Worm (Caenorhabditis elegans) whole organism, midembryonic: Measurements from ENCODE around the gene ccdc-149.

ENCODE experiments used
- T22C8.4 ChIP-seq: fragments of 200-800 bp; sonication (Bioruptor generic); IDR thresholded peaks from 2 replicates; pipeline ENCODE4 v1.3.6; 2022; ENCODE audit warnings: missing genetic modification characterization, missing compliant biosample characterization
- cog-1 ChIP-seq: sonication (generic microtip); optimal IDR thresholded peaks from 2 replicates; lab custom pipeline; 2016; ENCODE audit warnings: missing genetic modification characterization, missing compliant biosample characterization
- flt-1 ChIP-seq: fragments of 200-800 bp; sonication (Bioruptor generic); IDR thresholded peaks from 2 replicates; pipeline ENCODE4 v1.3.6; 2022; ENCODE audit warnings: missing genetic modification characterization, missing compliant biosample characterization
- klf-2 ChIP-seq: fragments of 200-800 bp; sonication (Bioruptor generic); conservative IDR thresholded peaks from 2 replicates; pipeline ENCODE4 v1.3.6; 2022; ENCODE audit warnings: missing genetic modification reagents, missing genetic modification characterization, missing compliant biosample characterization
- med-1 ChIP-seq: sonication (generic microtip); optimal IDR thresholded peaks from 2 replicates; lab custom pipeline; 2017; ENCODE audit warnings: missing genetic modification characterization, mild to moderate bottlenecking, missing compliant biosample characterization, antibody characterized with exemption, missing genetic modification reagents; ENCODE audit not compliant: insufficient read depth
- ref-1 ChIP-seq: fragments of 200-800 bp; sonication (Bioruptor generic); conservative IDR thresholded peaks from 2 replicates; pipeline ENCODE4 v1.3.6; 2022; ENCODE audit warnings: missing genetic modification reagents, missing genetic modification characterization, missing compliant biosample characterization
- tab-1 ChIP-seq: fragments of 200-800 bp; sonication (Bioruptor generic); IDR thresholded peaks from 2 replicates; pipeline ENCODE4 v1.3.6; 2022; ENCODE audit warnings: missing genetic modification characterization, missing compliant biosample characterization
- ztf-23 ChIP-seq: fragments of 200-800 bp; sonication (Bioruptor generic); IDR thresholded peaks from 2 replicates; pipeline ENCODE4 v1.3.6; 2022; ENCODE audit warnings: missing genetic modification reagents, missing genetic modification characterization, missing compliant biosample characterization
- ztf-29 ChIP-seq: fragments of 200-800 bp; sonication (Bioruptor generic); IDR thresholded peaks from 2 replicates; pipeline ENCODE4 v1.3.6; 2022; ENCODE audit warnings: missing genetic modification reagents, missing genetic modification characterization, missing compliant biosample characterization

DNA sequence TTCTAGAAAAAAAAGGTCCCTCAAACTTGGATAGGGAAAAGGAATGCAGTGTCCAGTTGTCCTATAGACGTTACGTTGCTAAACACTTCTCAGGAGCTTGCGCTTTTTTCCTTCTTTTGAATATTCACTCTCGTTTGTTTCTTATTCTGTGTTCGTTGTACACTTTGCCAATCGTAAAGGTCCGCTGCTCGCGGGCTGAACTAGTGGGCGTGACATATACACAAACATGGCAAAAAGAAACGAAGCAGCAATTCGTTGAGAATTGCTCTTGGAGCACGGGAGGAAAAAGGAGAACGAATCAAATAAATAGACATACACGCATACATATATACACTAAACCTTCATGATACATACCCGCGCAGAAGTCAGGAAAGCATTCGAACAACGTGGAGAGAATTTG lies 42.4 kb downstream of the ccdc-149 start:
- no peak for TF ChIP-seq ref-1 (GFP tag; lab: Robert Waterston, UW)
- no peak for TF ChIP-seq cog-1 (tag; lab: Kevin White, UChicago)
- no peak for TF ChIP-seq klf-2
- no peak for TF ChIP-seq flt-1 (GFP tag; lab: Robert Waterston, UW)
- no peak for TF ChIP-seq med-1
- TF ChIP-seq ztf-23 (GFP tag; lab: Robert Waterston, UW), result no peak
- TF ChIP-seq tab-1 (GFP tag; lab: Robert Waterston, UW), result no peak
- TF ChIP-seq T22C8.4 (GFP tag; lab: Robert Waterston, UW), result no peak
- TF ChIP-seq ztf-29, result no peak
